Fruit fly (Drosophila melanogaster) whole organism, embryonic: Measurements from ENCODE around the gene CG5386.
A peak's percentile ranks its signal among the peaks of the same experiment; 100 is the strongest.

ENCODE experiments used
- ATbp ChIP-seq: fragments of 200-800 bp; sonication (Bioruptor generic); optimal IDR thresholded peaks from 2 replicates; lab custom pipeline; 2017; ENCODE audit warnings: missing biosample characterization, mild to moderate bottlenecking, missing genetic modification characterization, missing genetic modification reagents
- Atf3 ChIP-seq: fragments of 200-800 bp; sonication (Bioruptor generic); optimal IDR thresholded peaks from 3 replicates; lab custom pipeline; 2016; ENCODE audit warnings: missing biosample characterization, missing genetic modification characterization
- Awh ChIP-seq: fragments of 200-800 bp; sonication (Bioruptor generic); IDR thresholded peaks from 2 replicates; pipeline ENCODE4, ENCODE4 v1.3.6; 2022; ENCODE audit warnings: missing biosample characterization, missing genetic modification characterization
- B-H1 ChIP-seq: fragments of 200-800 bp; sonication (Bioruptor generic); IDR thresholded peaks from 3 replicates; pipeline ENCODE4 v1.3.6; 2022; ENCODE audit warnings: missing biosample characterization, missing genetic modification characterization
- Bteb2 ChIP-seq: fragments of 200-800 bp; sonication (Bioruptor generic); optimal IDR thresholded peaks from 2 replicates; lab custom pipeline; 2016; ENCODE audit warnings: missing biosample characterization, missing genetic modification characterization
- CG11398 ChIP-seq: fragments of 200-800 bp; sonication (Bioruptor generic); optimal IDR thresholded peaks from 2 replicates; lab custom pipeline; 2016; ENCODE audit warnings: missing biosample characterization, missing genetic modification characterization
- CG12659 ChIP-seq: fragments of 200-800 bp; sonication (Bioruptor generic); optimal IDR thresholded peaks from 3 replicates; lab custom pipeline; 2017; ENCODE audit warnings: mild to moderate bottlenecking, missing biosample characterization, missing genetic modification reagents, missing genetic modification characterization
- CG14441 ChIP-seq: fragments of 200-800 bp; sonication (Bioruptor generic); IDR thresholded peaks from 2 replicates; pipeline ENCODE4 v1.3.6; 2022; ENCODE audit warnings: missing biosample characterization, missing genetic modification characterization
- CG17328 ChIP-seq: fragments of 200-800 bp; sonication (Bioruptor generic); IDR thresholded peaks from 2 replicates; pipeline ENCODE4 v1.3.6; 2022; ENCODE audit warnings: missing biosample characterization, missing genetic modification characterization
- CG17359 ChIP-seq: fragments of 200-800 bp; sonication (Bioruptor generic); optimal IDR thresholded peaks from 3 replicates; lab custom pipeline; 2018; ENCODE audit warnings: missing biosample characterization, mild to moderate bottlenecking, missing genetic modification characterization, moderate library complexity
- CG18619 ChIP-seq: fragments of 200-800 bp; sonication (Bioruptor generic); optimal IDR thresholded peaks from 3 replicates; lab custom pipeline; 2017; ENCODE audit warnings: missing biosample characterization, mild to moderate bottlenecking, missing genetic modification characterization
- CG2199 ChIP-seq: fragments of 200-800 bp; sonication (Bioruptor generic); IDR thresholded peaks from 3 replicates; pipeline ENCODE4 v1.3.6; 2022; ENCODE audit warnings: missing biosample characterization, missing genetic modification characterization
- CG30403 ChIP-seq: fragments of 200-800 bp; sonication (Bioruptor generic); optimal IDR thresholded peaks from 3 replicates; lab custom pipeline; 2016; ENCODE audit warnings: missing biosample characterization, missing genetic modification characterization
- CG31224 ChIP-seq: fragments of 200-800 bp; sonication (Bioruptor generic); IDR thresholded peaks from 2 replicates; pipeline ENCODE4 v1.3.6; 2022; ENCODE audit warnings: missing biosample characterization, missing genetic modification characterization
- CG3163 ChIP-seq: fragments of 200-800 bp; sonication (Bioruptor generic); optimal IDR thresholded peaks from 3 replicates; lab custom pipeline; 2016; ENCODE audit warnings: missing biosample characterization, missing genetic modification characterization
- CG6272 ChIP-seq: fragments of 200-800 bp; sonication (Bioruptor generic); IDR thresholded peaks from 2 replicates; pipeline ENCODE4 v1.3.6; 2022; ENCODE audit warnings: missing biosample characterization, missing genetic modification characterization
- CG6813 ChIP-seq: fragments of 200-800 bp; sonication (Bioruptor generic); optimal IDR thresholded peaks from 2 replicates; lab custom pipeline; 2017; ENCODE audit warnings: missing biosample characterization, missing genetic modification characterization, mild to moderate bottlenecking, moderate library complexity, missing genetic modification reagents
- CG7839 ChIP-seq: fragments of 200-800 bp; sonication (Bioruptor generic); optimal IDR thresholded peaks from 3 replicates; lab custom pipeline; 2018; ENCODE audit warnings: missing biosample characterization, mild to moderate bottlenecking, missing genetic modification characterization, moderate library complexity
- CG8281 ChIP-seq: fragments of 200-800 bp; sonication (Bioruptor generic); optimal IDR thresholded peaks from 2 replicates; lab custom pipeline; 2018; ENCODE audit warnings: missing biosample characterization, mild to moderate bottlenecking, missing genetic modification characterization, moderate library complexity
- CG8359 ChIP-seq: fragments of 200-800 bp; sonication (Bioruptor generic); optimal IDR thresholded peaks from 2 replicates; lab custom pipeline; 2017; ENCODE audit warnings: missing biosample characterization, mild to moderate bottlenecking, missing genetic modification characterization, borderline replicate concordance
- CG8388 ChIP-seq: fragments of 200-800 bp; sonication (Bioruptor generic); optimal IDR thresholded peaks from 2 replicates; lab custom pipeline; 2019; ENCODE audit warnings: missing biosample characterization, mild to moderate bottlenecking, missing genetic modification characterization, moderate library complexity
- Camta ChIP-seq: fragments of 200-800 bp; sonication (Bioruptor generic); optimal IDR thresholded peaks from 2 replicates; lab custom pipeline; 2016; ENCODE audit warnings: missing biosample characterization, missing genetic modification characterization
- D ChIP-seq, 2 experiments: fragments of 200-800 bp in 1 of 2; fragments of >200 bp in 1 of 2; sonication (Bioruptor generic) in 1 of 2; optimal IDR thresholded peaks; 2 replicates in 1 of 2; 3 replicates in 1 of 2; lab custom pipeline; 2017; ENCODE audit warnings: mild to moderate bottlenecking in 1 of 2, missing biosample characterization in 1 of 2, missing genetic modification characterization in 1 of 2, missing genetic modification reagents in 1 of 2
- Dref ChIP-seq: fragments of 200-800 bp; sonication (Bioruptor generic); IDR thresholded peaks from 2 replicates; pipeline ENCODE4 v1.3.6; 2022; ENCODE audit warnings: missing biosample characterization, missing genetic modification characterization
- ERR ChIP-seq: fragments of 200-800 bp; sonication (Bioruptor generic); optimal IDR thresholded peaks from 2 replicates; lab custom pipeline; 2016; ENCODE audit warnings: missing biosample characterization, missing genetic modification characterization
- Fer1 ChIP-seq: fragments of 200-800 bp; sonication (Bioruptor generic); optimal IDR thresholded peaks from 2 replicates; lab custom pipeline; 2017; ENCODE audit warnings: missing biosample characterization, mild to moderate bottlenecking, missing genetic modification characterization
- Fer2 ChIP-seq: fragments of 200-800 bp; sonication (Bioruptor generic); optimal IDR thresholded peaks from 2 replicates; lab custom pipeline; 2018; ENCODE audit warnings: missing biosample characterization, mild to moderate bottlenecking, missing genetic modification characterization, moderate library complexity
- H2.0 ChIP-seq: fragments of 200-800 bp; sonication (Bioruptor generic); IDR thresholded peaks from 2 replicates; pipeline ENCODE4 v1.3.6; 2022; ENCODE audit warnings: missing biosample characterization, missing genetic modification characterization
- HHEX ChIP-seq: fragments of 200-800 bp; sonication (Bioruptor generic); optimal IDR thresholded peaks from 3 replicates; lab custom pipeline; 2017; ENCODE audit warnings: missing biosample characterization, mild to moderate bottlenecking, missing genetic modification characterization, missing genetic modification reagents
- HmgZ ChIP-seq: fragments of 200-800 bp; sonication (Bioruptor generic); optimal IDR thresholded peaks from 2 replicates; lab custom pipeline; 2018; ENCODE audit warnings: missing biosample characterization, mild to moderate bottlenecking, missing genetic modification characterization
- PHDP ChIP-seq: fragments of 200-800 bp; sonication (Bioruptor generic); optimal IDR thresholded peaks from 3 replicates; lab custom pipeline; 2018; ENCODE audit warnings: missing biosample characterization, mild to moderate bottlenecking, missing genetic modification characterization, moderate library complexity
- Poxn ChIP-seq: fragments of 200-800 bp; sonication (Bioruptor generic); IDR thresholded peaks from 2 replicates; pipeline ENCODE4 v1.3.6; 2022; ENCODE audit warnings: missing biosample characterization, missing genetic modification characterization
- Stat92E ChIP-seq, 3 experiments: fragments of >200 bp in 2 of 3; fragments of 200-800 bp in 1 of 3; sonication (Bioruptor generic) in 1 of 3; optimal IDR thresholded peaks; 2 replicates each; lab custom pipeline; 2017 to 2019; ENCODE audit warnings: missing biosample characterization in 3 of 3, missing genetic modification characterization in 3 of 3, mild to moderate bottlenecking in 1 of 3, moderate library complexity in 1 of 3
- abd-A ChIP-seq: fragments of 200-800 bp; sonication (Bioruptor generic); optimal IDR thresholded peaks from 3 replicates; lab custom pipeline; 2019; ENCODE audit warnings: missing biosample characterization, mild to moderate bottlenecking, missing genetic modification characterization, moderate library complexity
- ap ChIP-seq: fragments of 200-800 bp; sonication (Bioruptor generic); IDR thresholded peaks from 2 replicates; pipeline ENCODE4 v1.3.6; 2022; ENCODE audit warnings: missing biosample characterization, missing genetic modification characterization
- dm ChIP-seq: fragments of 200-800 bp; sonication (Bioruptor generic); optimal IDR thresholded peaks from 3 replicates; lab custom pipeline; 2016; ENCODE audit warnings: missing biosample characterization, missing genetic modification characterization
- esg ChIP-seq: fragments of 200-800 bp; sonication (Bioruptor generic); conservative IDR thresholded peaks from 2 replicates; pipeline ENCODE4 v1.3.6; 2022; ENCODE audit warnings: missing biosample characterization, missing genetic modification characterization
- fd64A ChIP-seq: fragments of 200-800 bp; sonication (Bioruptor generic); optimal IDR thresholded peaks from 3 replicates; lab custom pipeline; 2018; ENCODE audit warnings: missing biosample characterization, mild to moderate bottlenecking, missing genetic modification characterization
- gro ChIP-seq: fragments of 200-800 bp; sonication (Bioruptor generic); optimal IDR thresholded peaks from 2 replicates; lab custom pipeline; 2016; ENCODE audit warnings: missing biosample characterization, missing genetic modification characterization
- ham ChIP-seq: fragments of 200-800 bp; sonication (Bioruptor generic); IDR thresholded peaks from 2 replicates; pipeline ENCODE4 v1.3.6; 2022; ENCODE audit warnings: missing biosample characterization, missing genetic modification characterization
- maf-S ChIP-seq: fragments of 200-800 bp; sonication (Bioruptor generic); optimal IDR thresholded peaks from 2 replicates; lab custom pipeline; 2016; ENCODE audit warnings: missing biosample characterization, missing genetic modification characterization
- mld ChIP-seq: fragments of 200-800 bp; sonication (Bioruptor generic); IDR thresholded peaks from 3 replicates; pipeline ENCODE4 v1.3.6; 2022; ENCODE audit warnings: missing biosample characterization, missing genetic modification characterization; ENCODE audit not compliant: partially characterized antibody
- pzg ChIP-seq: fragments of 200-800 bp; sonication (Bioruptor generic); optimal IDR thresholded peaks from 3 replicates; lab custom pipeline; 2018; ENCODE audit warnings: missing biosample characterization, mild to moderate bottlenecking, missing genetic modification characterization, moderate library complexity
- shn ChIP-seq: fragments of 200-800 bp; sonication (Bioruptor generic); optimal IDR thresholded peaks from 3 replicates; lab custom pipeline; 2016; ENCODE audit warnings: missing biosample characterization, missing genetic modification characterization
- ssp ChIP-seq: fragments of 200-800 bp; sonication (Bioruptor generic); IDR thresholded peaks from 2 replicates; pipeline ENCODE4 v1.3.6; 2022; ENCODE audit warnings: missing biosample characterization, missing genetic modification characterization
- sug ChIP-seq: fragments of 200-800 bp; optimal IDR thresholded peaks from 2 replicates; lab custom pipeline; 2019; ENCODE audit warnings: missing biosample characterization, mild to moderate bottlenecking, missing genetic modification characterization, moderate library complexity
- ttk ChIP-seq: fragments of 200-800 bp; sonication (Bioruptor generic); IDR thresholded peaks from 2 replicates; pipeline ENCODE4 v2.1.2; 2022; ENCODE audit warnings: missing biosample characterization, missing genetic modification characterization
- tx ChIP-seq: fragments of 200-800 bp; sonication (Bioruptor generic); optimal IDR thresholded peaks from 2 replicates; lab custom pipeline; 2016; ENCODE audit warnings: missing biosample characterization, missing genetic modification characterization
- yki ChIP-seq: fragments of >200 bp; optimal IDR thresholded peaks from 3 replicates; lab custom pipeline; 2018
- zen2 ChIP-seq: fragments of 200-800 bp; sonication (Bioruptor generic); IDR thresholded peaks from 3 replicates; pipeline ENCODE4 v1.3.6; 2022; ENCODE audit warnings: missing biosample characterization, missing genetic modification characterization; ENCODE audit not compliant: partially characterized antibody

CG5386 gene

dm6 chr3R:22368777-22369214 lies 26.7 kb upstream of the CG5386 start (continued):
- TF ChIP-seq CG3163 (GFP tag; lab: Kevin White, UChicago) (no peak), Camta (peak; percentile 61), CG8281 (no peak), CG6813 (peak; percentile 6), Bteb2 (GFP tag; lab: Kevin White, UChicago) (no peak), CG18619 (GFP tag; lab: Kevin White, UChicago) (peak; percentile 69), mld (no peak), CG17328 (GFP tag; lab: Robert Waterston, UW) (peak; percentile 74), B-H1 (peak; percentile 42; the same call in 2 of the 3 replicates), shn (GFP tag; lab: Kevin White, UChicago) (no peak), CG14441 (peak; percentile 78), ssp (GFP tag; lab: Robert Waterston, UW) (no peak), CG17359 (peak; percentile 50), CG11398 (GFP tag; lab: Kevin White, UChicago) (no peak), Fer2 (tag; lab: Kevin White, UChicago) (peak; percentile 45), sug (tag; lab: Kevin White, UChicago) (peak; percentile 63), CG12659 (GFP tag; lab: Kevin White, UChicago) (peak; percentile 59), gro (GFP tag; lab: Kevin White, UChicago) (no peak), Poxn (GFP tag; lab: Robert Waterston, UW) (peak; percentile 65; the same call in 1 of the 2 replicates), H2.0 (GFP tag; lab: Robert Waterston, UW) (peak; percentile 83), fd64A (GFP tag; lab: Kevin White, UChicago) (no peak), PHDP (peak; percentile 59), ap (peak; percentile 61; the same call in 1 of the 2 replicates), CG2199 (no peak), ATbp (GFP tag; lab: Kevin White, UChicago) (peak; percentile 54), Dref (GFP tag; lab: Robert Waterston, UW) (no peak), abd-A (tag; lab: Kevin White, UChicago) (no peak), HmgZ (tag; lab: Kevin White, UChicago) (peak; percentile 37), maf-S (GFP tag; lab: Kevin White, UChicago) (no peak), CG7839 (tag; lab: Kevin White, UChicago) (peak; percentile 80), Fer1 (peak; percentile 74), Awh (peak; percentile 56; the same call in 1 of the 2 replicates), Atf3 (GFP tag; lab: Kevin White, UChicago) (no peak), CG30403 (GFP tag; lab: Kevin White, UChicago) (peak; percentile 75), ttk (GFP tag; lab: Robert Waterston, UW) (peak; percentile 55), CG8388 (GFP tag; lab: Kevin White, UChicago) (no peak), CG31224 (GFP tag; lab: Robert Waterston, UW) (peak; percentile 59), yki (lab: Kevin White, UChicago) (peak; percentile 4), D (optimal IDR thresholded peaks at IDR 0.05; lab: Kevin White, UChicago) (no peak), D (GFP tag; optimal IDR thresholded peaks at IDR 0.05; lab: Kevin White, UChicago) (peak; percentile 41), ham (GFP tag; lab: Robert Waterston, UW) (peak; percentile 37; the same call in 1 of the 2 replicates), pzg (GFP tag; lab: Kevin White, UChicago) (no peak), zen2 (GFP tag; lab: Robert Waterston, UW) (no peak), CG6272 (GFP tag; lab: Robert Waterston, UW) (peak; percentile 44), CG8359 (peak; percentile 19), esg (GFP tag; lab: Robert Waterston, UW) (peak; percentile 73), tx (GFP tag; lab: Kevin White, UChicago) (no peak), Stat92E (GFP tag; optimal IDR thresholded peaks at IDR 0.05; lab: Kevin White, UChicago) (no peak), HHEX (GFP tag; lab: Kevin White, UChicago) (peak; percentile 49), dm (no peak), ERR (no peak)
